Worm (Caenorhabditis elegans) whole organism, L2 larva: Measurements from ENCODE around the gene cutl-3.

Source experiments
- C34F6.9 ChIP-seq: fragments of 150-350 bp; optimal IDR thresholded peaks from 2 replicates; lab custom pipeline; 2014; ENCODE audit warnings: missing biosample characterization, missing genetic modification characterization
- ceh-82 ChIP-seq: fragments of 150-350 bp; optimal IDR thresholded peaks from 2 replicates; lab custom pipeline; 2014; ENCODE audit warnings: missing biosample characterization, missing genetic modification characterization
- dmd-4 ChIP-seq: sonication (generic microtip); optimal IDR thresholded peaks from 2 replicates; lab custom pipeline; 2017; ENCODE audit warnings: missing biosample characterization, missing genetic modification characterization
- lin-39 ChIP-seq: fragments of 150-350 bp; optimal IDR thresholded peaks from 2 replicates; lab custom pipeline; 2014; ENCODE audit warnings: missing biosample characterization, missing genetic modification reagents, missing genetic modification characterization
- nhr-11 ChIP-seq: fragments of 150-350 bp; optimal IDR thresholded peaks from 2 replicates; lab custom pipeline; 2014; ENCODE audit warnings: missing biosample characterization, missing genetic modification characterization
- nhr-12 ChIP-seq: fragments of 150-350 bp; optimal IDR thresholded peaks from 2 replicates; lab custom pipeline; 2014; ENCODE audit warnings: missing biosample characterization, missing genetic modification characterization
- skn-1 ChIP-seq: sonication (generic microtip); optimal IDR thresholded peaks from 2 replicates; lab custom pipeline; 2017; ENCODE audit warnings: missing biosample characterization, missing genetic modification characterization
- ztf-4 ChIP-seq: fragments of 150-350 bp; optimal IDR thresholded peaks from 2 replicates; lab custom pipeline; 2014; ENCODE audit warnings: missing biosample characterization, missing genetic modification characterization

ce11 chrX:15041340-15041739 is 42.3 kb upstream of the cutl-3 start:
- TF ChIP-seq dmd-4 (tag; lab: Kevin White, UChicago) (no peak), ztf-4 (tag; lab: Kevin White, UChicago) (no peak), C34F6.9 (tag; lab: Kevin White, UChicago) (no peak), lin-39 (tag; lab: Kevin White, UChicago) (no peak), ceh-82 (tag; lab: Kevin White, UChicago) (no peak), nhr-11 (no peak), nhr-12 (tag; lab: Kevin White, UChicago) (no peak), skn-1 (no peak)
